Worm (Caenorhabditis elegans) whole organism, early embryonic: ENCODE results near the gene sucl-2.

Experiments
- B0310.2 ChIP-seq: sonication (generic microtip); optimal IDR thresholded peaks from 2 replicates; lab custom pipeline; 2016; ENCODE audit warnings: mild to moderate bottlenecking, missing genetic modification characterization, missing compliant biosample characterization
- F13C5.2 ChIP-seq: sonication (generic microtip); optimal IDR thresholded peaks from 2 replicates; lab custom pipeline; 2017; ENCODE audit warnings: mild to moderate bottlenecking, missing genetic modification characterization, inconsistent platforms, missing compliant biosample characterization
- aly-1 ChIP-seq: sonication (generic microtip); optimal IDR thresholded peaks from 2 replicates; lab custom pipeline; 2016; ENCODE audit warnings: missing genetic modification characterization, missing compliant biosample characterization
- ama-1 ChIP-seq: fragments of 150-350 bp; optimal IDR thresholded peaks from 2 replicates; lab custom pipeline; 2014
- ceh-13 ChIP-seq: fragments of 200-800 bp; sonication (Bioruptor generic); optimal IDR thresholded peaks from 2 replicates; lab custom pipeline; 2018; ENCODE audit warnings: mild to moderate bottlenecking, missing genetic modification characterization, missing compliant biosample characterization
- ceh-36 ChIP-seq: sonication (generic microtip); optimal IDR thresholded peaks from 2 replicates; lab custom pipeline; 2016; ENCODE audit warnings: missing genetic modification characterization, inconsistent platforms, missing compliant biosample characterization
- flt-1 ChIP-seq: fragments of 200-800 bp; sonication (Bioruptor generic); IDR thresholded peaks from 2 replicates; pipeline ENCODE4 v1.3.6; 2022; ENCODE audit warnings: missing genetic modification characterization, missing compliant biosample characterization
- hmbx-1 ChIP-seq: sonication (generic microtip); optimal IDR thresholded peaks from 2 replicates; lab custom pipeline; 2016; ENCODE audit warnings: mild to moderate bottlenecking, missing genetic modification characterization, missing compliant biosample characterization
- hnd-1 ChIP-seq: sonication (generic microtip); optimal IDR thresholded peaks from 2 replicates; lab custom pipeline; 2016; ENCODE audit warnings: missing genetic modification characterization, missing compliant biosample characterization
- pes-1 ChIP-seq: fragments of 200-800 bp; sonication (Bioruptor generic); IDR thresholded peaks from 2 replicates; pipeline ENCODE4 v1.3.6; 2022; ENCODE audit warnings: missing genetic modification reagents, missing genetic modification characterization, missing compliant biosample characterization
- scrt-1 ChIP-seq: fragments of 200-800 bp; sonication (Bioruptor generic); IDR thresholded peaks from 2 replicates; pipeline ENCODE4 v1.3.6; 2022; ENCODE audit warnings: missing genetic modification characterization, missing compliant biosample characterization
- sea-1 ChIP-seq: fragments of 200-800 bp; sonication (Bioruptor generic); conservative IDR thresholded peaks from 2 replicates; pipeline ENCODE4 v1.3.6; 2022; ENCODE audit warnings: missing genetic modification characterization, missing compliant biosample characterization
- tbx-11 ChIP-seq: fragments of 200-800 bp; sonication (Bioruptor generic); IDR thresholded peaks from 2 replicates; pipeline ENCODE4 v1.3.6; 2022; ENCODE audit warnings: missing genetic modification characterization, missing compliant biosample characterization
- tbx-37 ChIP-seq: fragments of 200-800 bp; sonication (Bioruptor generic); conservative IDR thresholded peaks from 2 replicates; pipeline ENCODE4 v1.3.6; 2022; ENCODE audit warnings: missing genetic modification reagents, missing genetic modification characterization, missing compliant biosample characterization

- no peak for TF ChIP-seq tbx-11
- no peak for TF ChIP-seq ama-1
- TF ChIP-seq scrt-1 (GFP tag; lab: Robert Waterston, UW) = no peak
- TF ChIP-seq pes-1 (GFP tag; lab: Robert Waterston, UW) = no peak
- no peak for TF ChIP-seq ceh-36
- TF ChIP-seq flt-1 (GFP tag; lab: Robert Waterston, UW) = no peak
- TF ChIP-seq tbx-37 (GFP tag; lab: Robert Waterston, UW) = no peak
- TF ChIP-seq hnd-1 (tag; lab: Kevin White, UChicago) = no peak
- TF ChIP-seq sea-1 = no peak
- TF ChIP-seq aly-1 (tag; lab: Kevin White, UChicago) = no peak
- TF ChIP-seq hmbx-1 = no peak
- TF ChIP-seq F13C5.2 (tag; lab: Kevin White, UChicago) = no peak
- TF ChIP-seq ceh-13 = no peak
- no peak for TF ChIP-seq B0310.2 (tag; lab: Kevin White, UChicago)
These were observed 41.3 kb downstream of the sucl-2 start, which contains the start of gene exos-4.2 for ce11 chrIII:859898-860297.
